Fruit fly (Drosophila melanogaster) whole organism, embryonic: ENCODE data around the gene CG14383.

Experiments
- Aef1 ChIP-seq: fragments of 200-800 bp; sonication (Bioruptor generic); IDR thresholded peaks from 3 replicates; pipeline ENCODE4 v1.3.6; 2022; ENCODE audit warnings: missing biosample characterization, missing genetic modification characterization
- Atf3 ChIP-seq: fragments of 200-800 bp; sonication (Bioruptor generic); optimal IDR thresholded peaks from 3 replicates; lab custom pipeline; 2016; ENCODE audit warnings: missing biosample characterization, missing genetic modification characterization
- Awh ChIP-seq: fragments of 200-800 bp; sonication (Bioruptor generic); IDR thresholded peaks from 2 replicates; pipeline ENCODE4, ENCODE4 v1.3.6; 2022; ENCODE audit warnings: missing biosample characterization, missing genetic modification characterization
- BEAF-32 ChIP-seq: fragments of 200-800 bp; sonication (Bioruptor generic); optimal IDR thresholded peaks from 3 replicates; lab custom pipeline; 2017; ENCODE audit warnings: missing biosample characterization, missing genetic modification characterization, mild to moderate bottlenecking, moderate library complexity, missing genetic modification reagents
- CG10654 ChIP-seq: fragments of 200-800 bp; sonication (Bioruptor generic); optimal IDR thresholded peaks from 2 replicates; lab custom pipeline; 2016; ENCODE audit warnings: missing biosample characterization, missing genetic modification characterization
- CG10959 ChIP-seq: fragments of 200-800 bp; sonication (Bioruptor generic); IDR thresholded peaks from 2 replicates; pipeline ENCODE4 v1.3.6; 2022; ENCODE audit warnings: missing biosample characterization, missing genetic modification characterization
- CG1233 ChIP-seq: fragments of 200-800 bp; sonication (Bioruptor generic); optimal IDR thresholded peaks from 4 replicates; lab custom pipeline; 2018; ENCODE audit warnings: missing biosample characterization, mild to moderate bottlenecking, missing genetic modification characterization
- CG12769 ChIP-seq: fragments of 200-800 bp; sonication (Bioruptor generic); optimal IDR thresholded peaks from 2 replicates; lab custom pipeline; 2019; ENCODE audit warnings: missing biosample characterization, mild to moderate bottlenecking, missing genetic modification characterization, moderate library complexity
- CG14441 ChIP-seq: fragments of 200-800 bp; sonication (Bioruptor generic); IDR thresholded peaks from 2 replicates; pipeline ENCODE4 v1.3.6; 2022; ENCODE audit warnings: missing biosample characterization, missing genetic modification characterization
- CG16779 ChIP-seq: fragments of 200-800 bp; sonication (Bioruptor generic); IDR thresholded peaks from 2 replicates; pipeline ENCODE4 v1.3.6; 2022; ENCODE audit warnings: missing biosample characterization, missing genetic modification characterization
- CG17359 ChIP-seq: fragments of 200-800 bp; sonication (Bioruptor generic); optimal IDR thresholded peaks from 3 replicates; lab custom pipeline; 2018; ENCODE audit warnings: missing biosample characterization, mild to moderate bottlenecking, missing genetic modification characterization, moderate library complexity
- CG17385 ChIP-seq: fragments of 200-800 bp; sonication (Bioruptor generic); optimal IDR thresholded peaks from 3 replicates; lab custom pipeline; 2018; ENCODE audit warnings: missing biosample characterization, mild to moderate bottlenecking, missing genetic modification characterization
- CG17912 ChIP-seq: fragments of 200-800 bp; sonication (Bioruptor generic); optimal IDR thresholded peaks from 2 replicates; lab custom pipeline; 2018; ENCODE audit warnings: missing biosample characterization, mild to moderate bottlenecking, missing genetic modification characterization
- CG3281 ChIP-seq: fragments of 200-800 bp; sonication (Bioruptor generic); optimal IDR thresholded peaks from 3 replicates; lab custom pipeline; 2017; ENCODE audit warnings: missing biosample characterization, mild to moderate bottlenecking, missing genetic modification characterization
- CG34422 ChIP-seq: fragments of 200-800 bp; sonication (Bioruptor generic); IDR thresholded peaks from 3 replicates; pipeline ENCODE4 v1.3.6; 2022; ENCODE audit warnings: missing biosample characterization, missing genetic modification characterization
- CG3838 ChIP-seq: fragments of 200-800 bp; sonication (Bioruptor generic); optimal IDR thresholded peaks from 3 replicates; lab custom pipeline; 2016; ENCODE audit warnings: missing biosample characterization, missing genetic modification characterization
- CG4617 ChIP-seq: fragments of 200-800 bp; sonication (Bioruptor generic); optimal IDR thresholded peaks from 3 replicates; lab custom pipeline; 2016; ENCODE audit warnings: missing biosample characterization, missing genetic modification characterization, borderline replicate concordance
- CG4854 ChIP-seq: fragments of 200-800 bp; sonication (Bioruptor generic); optimal IDR thresholded peaks from 2 replicates; lab custom pipeline; 2016; ENCODE audit warnings: missing biosample characterization, missing genetic modification characterization, inconsistent platforms
- CG5953 ChIP-seq: fragments of 200-800 bp; sonication (Bioruptor generic); IDR thresholded peaks from 2 replicates; pipeline ENCODE4 v1.3.6; 2022; ENCODE audit warnings: missing biosample characterization, missing genetic modification characterization
- CG6175 ChIP-seq: fragments of 200-800 bp; sonication (Bioruptor generic); IDR thresholded peaks from 3 replicates; pipeline ENCODE4 v1.3.6; 2022; ENCODE audit warnings: missing biosample characterization, missing genetic modification characterization
- CG6765 ChIP-seq: fragments of 200-800 bp; sonication (Bioruptor generic); optimal IDR thresholded peaks from 3 replicates; lab custom pipeline; 2017; ENCODE audit warnings: missing biosample characterization, mild to moderate bottlenecking, missing genetic modification characterization
- CG7357 ChIP-seq: fragments of 200-800 bp; sonication (Bioruptor generic); IDR thresholded peaks from 3 replicates; pipeline ENCODE4 v1.3.6; 2022; ENCODE audit warnings: missing biosample characterization, missing genetic modification characterization
- CG7963 ChIP-seq: fragments of 200-800 bp; sonication (Bioruptor generic); IDR thresholded peaks from 3 replicates; pipeline ENCODE4 v1.3.6; 2022; ENCODE audit warnings: missing biosample characterization, missing genetic modification characterization; ENCODE audit not compliant: partially characterized antibody
- CG9727 ChIP-seq: fragments of 200-800 bp; sonication (Bioruptor generic); optimal IDR thresholded peaks from 3 replicates; lab custom pipeline; 2017; ENCODE audit warnings: missing biosample characterization, mild to moderate bottlenecking, missing genetic modification characterization
- CG9876 ChIP-seq: fragments of 200-800 bp; sonication (Bioruptor generic); optimal IDR thresholded peaks from 2 replicates; lab custom pipeline; 2016; ENCODE audit warnings: missing biosample characterization, missing genetic modification characterization
- CG9932 ChIP-seq: fragments of 200-800 bp; sonication (Bioruptor generic); IDR thresholded peaks from 2 replicates; pipeline ENCODE4 v1.3.6; 2022; ENCODE audit warnings: missing biosample characterization, missing genetic modification characterization
- CrebB ChIP-seq: fragments of 200-800 bp; sonication (Bioruptor generic); optimal IDR thresholded peaks from 3 replicates; lab custom pipeline; 2018; ENCODE audit warnings: missing biosample characterization, mild to moderate bottlenecking, missing genetic modification characterization
- Dll ChIP-seq: fragments of 200-800 bp; sonication (Bioruptor generic); IDR thresholded peaks from 4 replicates; pipeline ENCODE4 v1.3.6; 2022; ENCODE audit warnings: missing biosample characterization, missing genetic modification characterization; ENCODE audit not compliant: partially characterized antibody
- Fer3 ChIP-seq: fragments of 200-800 bp; sonication (Bioruptor generic); optimal IDR thresholded peaks from 2 replicates; lab custom pipeline; 2018; ENCODE audit warnings: missing biosample characterization, mild to moderate bottlenecking, missing genetic modification characterization, moderate library complexity
- Gug ChIP-seq: fragments of 200-800 bp; sonication (Bioruptor generic); IDR thresholded peaks from 4 replicates; pipeline ENCODE4 v1.3.6; 2022; ENCODE audit warnings: missing biosample characterization, missing genetic modification characterization
- HLH4C ChIP-seq: fragments of 200-800 bp; sonication (Bioruptor generic); IDR thresholded peaks from 3 replicates; pipeline ENCODE4 v1.3.6; 2022; ENCODE audit warnings: missing biosample characterization, missing genetic modification characterization; ENCODE audit not compliant: partially characterized antibody
- HLH54F ChIP-seq: fragments of 200-800 bp; sonication (Bioruptor generic); optimal IDR thresholded peaks from 3 replicates; lab custom pipeline; 2016; ENCODE audit warnings: missing biosample characterization, missing genetic modification characterization
- Hmr ChIP-seq: fragments of 200-800 bp; sonication (Bioruptor generic); optimal IDR thresholded peaks from 3 replicates; lab custom pipeline; 2017; ENCODE audit warnings: mild to moderate bottlenecking, missing biosample characterization, missing genetic modification reagents, missing genetic modification characterization
- Kr ChIP-seq: fragments of 200-800 bp; sonication (Bioruptor generic); optimal IDR thresholded peaks from 2 replicates; lab custom pipeline; 2017; ENCODE audit warnings: missing biosample characterization, mild to moderate bottlenecking, missing genetic modification characterization
- Mes4 ChIP-seq: fragments of 200-800 bp; sonication (Bioruptor generic); optimal IDR thresholded peaks from 2 replicates; lab custom pipeline; 2016; ENCODE audit warnings: missing biosample characterization, missing genetic modification characterization
- Myb ChIP-seq: fragments of 200-800 bp; sonication (Bioruptor generic); optimal IDR thresholded peaks from 2 replicates; lab custom pipeline; 2016; ENCODE audit warnings: missing biosample characterization, missing genetic modification characterization
- Sox100B ChIP-seq: fragments of 200-800 bp; sonication (Bioruptor generic); optimal IDR thresholded peaks from 3 replicates; lab custom pipeline; 2018; ENCODE audit warnings: missing biosample characterization, mild to moderate bottlenecking, missing genetic modification characterization
- Tbp ChIP-seq: fragments of >200 bp; optimal IDR thresholded peaks from 2 replicates; lab custom pipeline; 2018; ENCODE audit warnings: missing biosample characterization, missing genetic modification characterization
- YL-1 ChIP-seq: fragments of 200-800 bp; sonication (Bioruptor generic); optimal IDR thresholded peaks from 3 replicates; lab custom pipeline; 2017; ENCODE audit warnings: missing biosample characterization, mild to moderate bottlenecking, missing genetic modification characterization
- btn ChIP-seq: fragments of 200-800 bp; sonication (Bioruptor generic); optimal IDR thresholded peaks from 2 replicates; lab custom pipeline; 2016; ENCODE audit warnings: missing biosample characterization, missing genetic modification characterization
- cas ChIP-seq: fragments of 200-800 bp; sonication (Bioruptor generic); IDR thresholded peaks from 2 replicates; pipeline ENCODE4 v1.3.6; 2022; ENCODE audit warnings: missing biosample characterization, missing genetic modification characterization
- da ChIP-seq: fragments of 200-800 bp; sonication (Bioruptor generic); optimal IDR thresholded peaks from 2 replicates; lab custom pipeline; 2016; ENCODE audit warnings: missing biosample characterization, missing genetic modification characterization
- ems ChIP-seq: fragments of 200-800 bp; sonication (Bioruptor generic); optimal IDR thresholded peaks from 3 replicates; lab custom pipeline; 2016; ENCODE audit warnings: missing biosample characterization, missing genetic modification characterization
- esg ChIP-seq: fragments of 200-800 bp; sonication (Bioruptor generic); conservative IDR thresholded peaks from 2 replicates; pipeline ENCODE4 v1.3.6; 2022; ENCODE audit warnings: missing biosample characterization, missing genetic modification characterization
- lbe ChIP-seq: fragments of 200-800 bp; sonication (Bioruptor generic); optimal IDR thresholded peaks from 2 replicates; lab custom pipeline; 2016; ENCODE audit warnings: missing biosample characterization, mild to moderate bottlenecking, missing genetic modification characterization
- mirr ChIP-seq: fragments of 200-800 bp; sonication (Bioruptor generic); optimal IDR thresholded peaks from 3 replicates; lab custom pipeline; 2018; ENCODE audit warnings: missing biosample characterization, mild to moderate bottlenecking, missing genetic modification characterization
- phol ChIP-seq: fragments of 200-800 bp; sonication (Bioruptor generic); optimal IDR thresholded peaks from 3 replicates; lab custom pipeline; 2018; ENCODE audit warnings: missing biosample characterization, mild to moderate bottlenecking, missing genetic modification characterization, moderate library complexity
- pros ChIP-seq: fragments of 200-800 bp; sonication (Bioruptor generic); optimal IDR thresholded peaks from 3 replicates; lab custom pipeline; 2019; ENCODE audit warnings: missing biosample characterization, mild to moderate bottlenecking, missing genetic modification characterization, moderate library complexity
- sens ChIP-seq: fragments of 200-800 bp; sonication (Bioruptor generic); peaks from one replicate; lab custom pipeline; 2016; ENCODE audit warnings: missing biosample characterization, missing genetic modification characterization
- tgo ChIP-seq: fragments of 200-800 bp; sonication (Bioruptor generic); IDR thresholded peaks from 3 replicates; pipeline ENCODE4 v1.3.6; 2022; ENCODE audit warnings: missing biosample characterization, missing genetic modification characterization
- usp ChIP-seq: fragments of >200 bp; optimal IDR thresholded peaks from 2 replicates; lab custom pipeline; 2017; ENCODE audit warnings: missing biosample characterization, missing genetic modification characterization
- yki ChIP-seq: fragments of >200 bp; optimal IDR thresholded peaks from 3 replicates; lab custom pipeline; 2018

Gene CG14383

dm6 chr3R:13012351-13012750 is 24.0 kb upstream of the CG14383 start (continued):
- TF ChIP-seq CG12769 (tag; lab: Kevin White, UChicago) (no peak), CG9932 (peak; percentile 67), CG1233 (GFP tag; lab: Kevin White, UChicago) (peak; percentile 66), mirr (GFP tag; lab: Kevin White, UChicago) (peak; percentile 3), CG5953 (GFP tag; lab: Robert Waterston, UW) (0 out of 2 replicates have a peak, but pooled peaks have one; percentile 24), Fer3 (tag; lab: Kevin White, UChicago) (peak; percentile 25), btn (peak; percentile 32), CG7963 (GFP tag; lab: Robert Waterston, UW) (no peak), CG9727 (GFP tag; lab: Kevin White, UChicago) (peak; percentile 44), da (GFP tag; lab: Kevin White, UChicago) (peak; percentile 38), CG7357 (GFP tag; lab: Robert Waterston, UW) (0 out of 3 replicates have a peak, but pooled peaks have one; percentile 29), Myb (GFP tag; lab: Kevin White, UChicago) (peak; percentile 51), CG6765 (GFP tag; lab: Kevin White, UChicago) (peak; percentile 46), pros (GFP tag; lab: Kevin White, UChicago) (peak; percentile 29), CG6175 (GFP tag; lab: Robert Waterston, UW) (0 out of 3 replicates have a peak, but pooled peaks have one; percentile 65), CG9876 (GFP tag; lab: Kevin White, UChicago) (peak; percentile 32), CG3281 (GFP tag; lab: Kevin White, UChicago) (peak; percentile 30), cas (GFP tag; lab: Robert Waterston, UW) (no peak), Gug (peak; percentile 65; the same call in 3 of the 4 replicates), esg (GFP tag; lab: Robert Waterston, UW) (peak; percentile 51), YL-1 (GFP tag; lab: Kevin White, UChicago) (peak; percentile 29), Kr (GFP tag; lab: Kevin White, UChicago) (no peak), CG14441 (peak; percentile 82), CG4617 (GFP tag; lab: Kevin White, UChicago) (no peak), CG3838 (GFP tag; lab: Kevin White, UChicago) (peak; percentile 54), tgo (GFP tag; lab: Robert Waterston, UW) (peak; percentile 55; the same call in 2 of the 3 replicates), CG16779 (GFP tag; lab: Robert Waterston, UW) (peak; percentile 57; the same call in 1 of the 2 replicates), Hmr (GFP tag; lab: Kevin White, UChicago) (peak; percentile 57), phol (tag; lab: Kevin White, UChicago) (peak; percentile 72), lbe (GFP tag; lab: Kevin White, UChicago) (peak; percentile 76), Dll (GFP tag; lab: Robert Waterston, UW) (no peak), BEAF-32 (GFP tag; lab: Kevin White, UChicago) (no peak), Awh (GFP tag; lab: Robert Waterston, UW) (peak; percentile 78), Atf3 (GFP tag; lab: Kevin White, UChicago) (peak; percentile 21), CrebB (tag; lab: Kevin White, UChicago) (peak; percentile 66), HLH54F (GFP tag; lab: Kevin White, UChicago) (peak; percentile 55), CG10654 (peak; percentile 16), CG10959 (no peak), sens (GFP tag; lab: Kevin White, UChicago) (peak; percentile 84), CG34422 (GFP tag; lab: Robert Waterston, UW) (peak; percentile 86), CG17385 (GFP tag; lab: Kevin White, UChicago) (peak; percentile 41), yki (no peak), CG4854 (GFP tag; lab: Kevin White, UChicago) (peak; percentile 25), Sox100B (no peak), HLH4C (GFP tag; lab: Robert Waterston, UW) (no peak), CG17912 (GFP tag; lab: Kevin White, UChicago) (no peak), Tbp (no peak), usp (GFP tag; lab: Kevin White, UChicago) (no peak), Aef1 (peak; percentile 91), ems (peak; percentile 61), CG17359 (tag; lab: Kevin White, UChicago) (peak; percentile 65), Mes4 (GFP tag; lab: Kevin White, UChicago) (peak; percentile 50)
